Fruit fly (Drosophila melanogaster): ENCODE data around the gene Rab39.

Rab39 gene

dm6 chrX:7705175-7706097 lies 29.3 kb upstream of the Rab39 start:
- TF ChIP-seq usp (GFP tag; optimal IDR thresholded peaks at IDR 0.05) = no peak
- no peak for TF ChIP-seq CG8478 (optimal IDR thresholded peaks at IDR 0.05)
- TF ChIP-seq EcR (GFP tag; optimal IDR thresholded peaks at IDR 0.05) = peak in 1 of 2 experiments; percentile 12
- no peak for TF ChIP-seq pan (optimal IDR thresholded peaks at IDR 0.05)
- no peak for TF ChIP-seq psq (optimal IDR thresholded peaks at IDR 0.05)
- peak; percentile 69 for TF ChIP-seq Dll (optimal IDR thresholded peaks at IDR 0.05)

- no peak for TF ChIP-seq usp (GFP tag; optimal IDR thresholded peaks at IDR 0.05)
- no peak for TF ChIP-seq CG8478 (optimal IDR thresholded peaks at IDR 0.05)
- no peak for TF ChIP-seq pan (optimal IDR thresholded peaks at IDR 0.05)
- TF ChIP-seq psq (optimal IDR thresholded peaks at IDR 0.05) = no peak
- no peak for TF ChIP-seq EcR (GFP tag; optimal IDR thresholded peaks at IDR 0.05)
- no peak for TF ChIP-seq Dll (optimal IDR thresholded peaks at IDR 0.05)
Measured at dm6 chrX:7706398-7707349, 28.0 kb upstream of the Rab39 start.

dm6 chrX:7707350-7708241 lies 27.1 kb upstream of the Rab39 start:
- TF ChIP-seq pan (optimal IDR thresholded peaks at IDR 0.05) = peak; percentile 58
- TF ChIP-seq usp (GFP tag; optimal IDR thresholded peaks at IDR 0.05) = no peak

- TF ChIP-seq Dll (optimal IDR thresholded peaks at IDR 0.05) (peak; percentile 58), EcR (GFP tag; optimal IDR thresholded peaks at IDR 0.05) (no peak)
Measured at dm6 chrX:7708942-7709707, 25.6 kb upstream of the Rab39 start, which contains the start of gene CHES-1-like. TSS of gene CHES-1-like (minus strand) at chrX:7709385.

dm6 chrX:7709708-7710438 lies 24.9 kb upstream of the Rab39 start:
- TF ChIP-seq usp (GFP tag; optimal IDR thresholded peaks at IDR 0.05) = no peak
- no peak for TF ChIP-seq Dll (optimal IDR thresholded peaks at IDR 0.05)
- no peak for TF ChIP-seq psq (optimal IDR thresholded peaks at IDR 0.05)

- no peak for TF ChIP-seq pan (optimal IDR thresholded peaks at IDR 0.05)
- no peak for TF ChIP-seq usp (GFP tag; optimal IDR thresholded peaks at IDR 0.05)
- TF ChIP-seq EcR (GFP tag; optimal IDR thresholded peaks at IDR 0.05) = no peak
- TF ChIP-seq Dll (optimal IDR thresholded peaks at IDR 0.05) = no peak
- TF ChIP-seq CG8478 (optimal IDR thresholded peaks at IDR 0.05) = no peak
Measured at dm6 chrX:7710439-7711154, 24.1 kb upstream of the Rab39 start.

dm6 chrX:7715433-7715832 lies 19.3 kb upstream of the Rab39 start:
- TF ChIP-seq usp (GFP tag; optimal IDR thresholded peaks at IDR 0.05) (no peak), psq (optimal IDR thresholded peaks at IDR 0.05) (no peak), EcR (GFP tag; optimal IDR thresholded peaks at IDR 0.05) (no peak), pan (optimal IDR thresholded peaks at IDR 0.05) (no peak), CG8478 (optimal IDR thresholded peaks at IDR 0.05) (no peak), Dll (optimal IDR thresholded peaks at IDR 0.05) (no peak)

- TF ChIP-seq Dll (optimal IDR thresholded peaks at IDR 0.05) (no peak), psq (optimal IDR thresholded peaks at IDR 0.05) (no peak), EcR (GFP tag; optimal IDR thresholded peaks at IDR 0.05) (no peak), pan (optimal IDR thresholded peaks at IDR 0.05) (no peak), usp (GFP tag; optimal IDR thresholded peaks at IDR 0.05) (no peak), CG8478 (optimal IDR thresholded peaks at IDR 0.05) (no peak)
Measured at dm6 chrX:7717832-7718231, 16.9 kb upstream of the Rab39 start, which contains the start of gene CG15478. TSS of gene CG15478 (minus strand) at chrX:7717932.

dm6 chrX:7721905-7722304 lies 12.8 kb upstream of the Rab39 start, which contains the start of gene Hira:
TSS of gene Hira (plus strand) at chrX:7722119.
- no peak for TF ChIP-seq CG8478 (optimal IDR thresholded peaks at IDR 0.05)
- no peak for TF ChIP-seq Dll (optimal IDR thresholded peaks at IDR 0.05)
- no peak for TF ChIP-seq usp (GFP tag; optimal IDR thresholded peaks at IDR 0.05)
- no peak for TF ChIP-seq pan (optimal IDR thresholded peaks at IDR 0.05)
- no peak for TF ChIP-seq psq (optimal IDR thresholded peaks at IDR 0.05)
- no peak for TF ChIP-seq EcR (GFP tag; optimal IDR thresholded peaks at IDR 0.05)
